Fruit fly (Drosophila melanogaster): ENCODE data around the gene CG6565.

CG6565 gene

DNA sequence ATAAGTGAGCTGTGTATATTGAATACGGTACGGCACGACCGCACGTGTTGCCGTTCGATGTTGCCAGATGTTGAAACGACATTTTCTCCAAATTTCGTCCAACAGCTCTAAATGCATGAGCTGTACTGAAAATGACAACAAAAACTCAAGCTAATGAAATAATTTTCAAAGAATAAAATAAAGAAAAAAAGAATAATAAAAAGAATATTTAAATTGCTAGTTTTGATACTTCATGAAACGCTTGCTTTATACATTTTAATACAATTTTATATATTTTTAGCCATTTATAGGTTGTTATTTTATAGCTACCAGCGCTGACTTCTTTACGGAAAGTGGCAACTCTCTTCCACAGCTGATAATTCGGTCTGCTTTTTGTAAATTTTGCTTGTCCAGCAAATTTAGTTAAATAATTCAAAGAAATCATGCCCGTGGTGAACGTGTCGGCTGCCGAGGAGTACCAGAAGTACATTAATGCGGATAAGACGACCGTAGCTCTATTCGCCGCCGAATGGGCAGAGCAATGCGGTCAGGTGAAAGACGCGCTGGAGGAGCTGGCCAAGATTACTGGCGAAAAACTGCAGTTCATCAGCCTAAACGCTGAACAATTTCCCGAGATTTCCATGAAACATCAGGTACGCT lies 7.6 kb upstream of the CG6565 start, which contains the start of the genes Nnp-1 and Grx3 (continued):
- TF ChIP-seq CG30020 (tag; optimal IDR thresholded peaks at IDR 0.05) (peak; percentile 65), CG3995 (GFP tag; optimal IDR thresholded peaks at IDR 0.05) (no peak), gt (GFP tag; IDR thresholded peaks at IDR 0.05) (no peak), Dbx (GFP tag; IDR thresholded peaks at IDR 0.05) (peak; percentile 16; the same call in 1 of the 3 replicates), CG8944 (GFP tag; optimal IDR thresholded peaks at IDR 0.05) (no peak), CTCF (GFP tag; optimal IDR thresholded peaks at IDR 0.05) (no peak), Opbp (GFP tag; IDR thresholded peaks at IDR 0.05; ENCODE audit: partially characterized antibody) (no peak), repo (GFP tag; optimal IDR thresholded peaks at IDR 0.05) (no peak), ind (GFP tag; optimal IDR thresholded peaks at IDR 0.05) (peak; percentile 68), Elba2 (GFP tag; optimal IDR thresholded peaks at IDR 0.05) (no peak), hkb (optimal IDR thresholded peaks at IDR 0.05) (peak; percentile 21), hkb (GFP tag; IDR thresholded peaks at IDR 0.05) (no peak), Xrp1 (GFP tag; IDR thresholded peaks at IDR 0.05) (peak; percentile 58), zfh1 (GFP tag; IDR thresholded peaks at IDR 0.05) (no peak), otp (GFP tag; IDR thresholded peaks at IDR 0.05) (no peak), Bgb (GFP tag; IDR thresholded peaks at IDR 0.05; ENCODE audit: partially characterized antibody) (0 out of 2 replicates have a peak, but pooled peaks have one; percentile 7), so (GFP tag; IDR thresholded peaks at IDR 0.05) (no peak), CG13424 (tag; optimal IDR thresholded peaks at IDR 0.05) (peak; percentile 80), jigr1 (GFP tag; IDR thresholded peaks at IDR 0.05) (no peak), mam (GFP tag; optimal IDR thresholded peaks at IDR 0.05) (peak; percentile 33), CG18476 (GFP tag; optimal IDR thresholded peaks at IDR 0.05) (no peak), CG6791 (GFP tag; IDR thresholded peaks at IDR 0.05; ENCODE audit: partially characterized antibody) (no peak), sim (GFP tag; IDR thresholded peaks at IDR 0.05) (no peak), CG1024 (GFP tag; IDR thresholded peaks at IDR 0.05) (no peak), ERR (GFP tag; optimal IDR thresholded peaks at IDR 0.05) (no peak), ewg (GFP tag; optimal IDR thresholded peaks at IDR 0.05) (peak; percentile 24), CG7786 (GFP tag; optimal IDR thresholded peaks at IDR 0.05) (no peak), salm (tag; optimal IDR thresholded peaks at IDR 0.05) (no peak), Atf3 (GFP tag; optimal IDR thresholded peaks at IDR 0.05) (no peak), phol (tag; optimal IDR thresholded peaks at IDR 0.05) (peak; percentile 85), zf30C (GFP tag; optimal IDR thresholded peaks at IDR 0.05) (no peak), CG8290 (GFP tag; optimal IDR thresholded peaks at IDR 0.05) (no peak), CG8290 (tag; optimal IDR thresholded peaks at IDR 0.05) (no peak), CG10274 (GFP tag; optimal IDR thresholded peaks at IDR 0.05) (no peak), CG30431 (GFP tag; optimal IDR thresholded peaks at IDR 0.05) (no peak), Hmr (GFP tag; optimal IDR thresholded peaks at IDR 0.05) (peak; percentile 20), CG2678 (tag; optimal IDR thresholded peaks at IDR 0.05) (no peak), CG11504 (tag; optimal IDR thresholded peaks at IDR 0.05) (no peak), psq (GFP tag; optimal IDR thresholded peaks at IDR 0.05) (no peak), CG15601 (tag; optimal IDR thresholded peaks at IDR 0.05) (no peak), Dref (GFP tag; IDR thresholded peaks at IDR 0.05) (no peak), Kr (GFP tag; optimal IDR thresholded peaks at IDR 0.05) (no peak), CG12769 (tag; optimal IDR thresholded peaks at IDR 0.05) (no peak), yki (optimal IDR thresholded peaks at IDR 0.05) (no peak), CoRest (tag; optimal IDR thresholded peaks at IDR 0.05) (peak; percentile 79), az2 (GFP tag; optimal IDR thresholded peaks at IDR 0.05) (peak; percentile 21), fd3F (GFP tag; optimal IDR thresholded peaks at IDR 0.05) (peak; percentile 51), lab (GFP tag; optimal IDR thresholded peaks at IDR 0.05) (no peak), lmd (GFP tag; IDR thresholded peaks at IDR 0.05) (peak; percentile 32; the same call in 1 of the 2 replicates), Adf1 (GFP tag; IDR thresholded peaks at IDR 0.05) (peak; percentile 44), CG4854 (GFP tag; optimal IDR thresholded peaks at IDR 0.05) (no peak), Sox102F (GFP tag; optimal IDR thresholded peaks at IDR 0.05) (no peak)
